Worm (Caenorhabditis elegans) whole organism, mixed stage, embryonic: ENCODE results near the gene pap-2.

Source experiments
- elt-1 ChIP-seq: sonication (generic microtip); optimal IDR thresholded peaks from 2 replicates; lab custom pipeline; 2017; ENCODE audit warnings: missing genetic modification characterization, mild to moderate bottlenecking, missing compliant biosample characterization, antibody characterized with exemption, moderate library complexity, borderline replicate concordance; ENCODE audit not compliant: insufficient read depth
- lsy-2 ChIP-seq: fragments of 150-350 bp; optimal IDR thresholded peaks from 2 replicates; lab custom pipeline; 2014; ENCODE audit warnings: missing biosample characterization, missing genetic modification characterization
- nhr-12 ChIP-seq: fragments of 150-350 bp; optimal IDR thresholded peaks from 2 replicates; lab custom pipeline; 2014; ENCODE audit warnings: missing biosample characterization, missing genetic modification characterization
- nhr-76 ChIP-seq: sonication (generic microtip); optimal IDR thresholded peaks from 2 replicates; lab custom pipeline; 2017; ENCODE audit warnings: missing biosample characterization, missing genetic modification characterization
- unc-120 ChIP-seq: sonication (generic microtip); optimal IDR thresholded peaks from 2 replicates; lab custom pipeline; 2017; ENCODE audit warnings: missing genetic modification characterization, missing compliant biosample characterization; ENCODE audit not compliant: poor library complexity, severe bottlenecking
- unc-39 ChIP-seq: fragments of 150-350 bp; optimal IDR thresholded peaks from 2 replicates; lab custom pipeline; 2014; ENCODE audit warnings: missing biosample characterization, missing genetic modification characterization
- unc-62 ChIP-seq: fragments of 150-350 bp; optimal IDR thresholded peaks from 2 replicates; lab custom pipeline; 2014; ENCODE audit warnings: missing biosample characterization, missing genetic modification reagents, missing genetic modification characterization

ce11 chrII:9617902-9618245 is 8.7 kb upstream of the pap-2 start:
- TF ChIP-seq nhr-76 (tag; lab: Kevin White, UChicago): no peak
- TF ChIP-seq unc-39 (tag; lab: Kevin White, UChicago): no peak
- TF ChIP-seq unc-62 (GFP tag; lab: Kevin White, UChicago): no peak
- no peak for TF ChIP-seq lsy-2
- no peak for TF ChIP-seq unc-120 (tag; lab: Kevin White, UChicago)
- TF ChIP-seq elt-1 (tag; lab: Kevin White, UChicago): no peak
- TF ChIP-seq nhr-12 (tag; lab: Kevin White, UChicago): no peak
